Fruit fly (Drosophila melanogaster): ENCODE data around the gene ppk7.

- TF ChIP-seq EcR (GFP tag; optimal IDR thresholded peaks at IDR 0.05) = no peak
- TF ChIP-seq psq (optimal IDR thresholded peaks at IDR 0.05) = no peak
- TF ChIP-seq CG8478 (optimal IDR thresholded peaks at IDR 0.05) = no peak
- no peak for TF ChIP-seq pan (optimal IDR thresholded peaks at IDR 0.05)
- no peak for TF ChIP-seq Dll (optimal IDR thresholded peaks at IDR 0.05)
These were observed 37.3 kb upstream of the ppk7 start for dm6 chr2L:6391469-6391868.

All from whole organism.